Fruit fly (Drosophila melanogaster) whole organism, wandering third instar larva: ENCODE data around the gene CG8924.

Experiments
- Abd-B ChIP-seq: fragments of >200 bp; optimal IDR thresholded peaks from 2 replicates; lab custom pipeline; 2017; ENCODE audit warnings: missing biosample characterization, missing genetic modification characterization
- CG32264 ChIP-seq: fragments of 200-800 bp; sonication (Bioruptor generic); optimal IDR thresholded peaks from 2 replicates; lab custom pipeline; 2016; ENCODE audit warnings: missing biosample characterization, missing genetic modification characterization
- CrebA ChIP-seq: fragments of 200-800 bp; sonication (Bioruptor generic); optimal IDR thresholded peaks from 2 replicates; lab custom pipeline; 2016; ENCODE audit warnings: missing biosample characterization, mild to moderate bottlenecking, missing genetic modification characterization, borderline replicate concordance
- Dfd ChIP-seq: fragments of >200 bp; optimal IDR thresholded peaks from 2 replicates; lab custom pipeline; 2017; ENCODE audit warnings: missing biosample characterization, missing genetic modification characterization
- Hnf4 ChIP-seq: fragments of 200-800 bp; sonication (Bioruptor generic); optimal IDR thresholded peaks from 2 replicates; lab custom pipeline; 2016; ENCODE audit warnings: missing biosample characterization, mild to moderate bottlenecking, missing genetic modification characterization
- Hr78 ChIP-seq: fragments of >200 bp; optimal IDR thresholded peaks from 2 replicates; lab custom pipeline; 2017; ENCODE audit warnings: missing biosample characterization, missing genetic modification characterization
- Mio ChIP-seq: sonication (Bioruptor generic); optimal IDR thresholded peaks from 2 replicates; lab custom pipeline; 2016; ENCODE audit warnings: missing biosample characterization, missing genetic modification characterization
- N ChIP-seq: fragments of >200 bp; optimal IDR thresholded peaks from 2 replicates; lab custom pipeline; 2018; ENCODE audit warnings: missing biosample characterization, missing external identifiers, missing genetic modification characterization
- OdsH ChIP-seq: fragments of 200-800 bp; sonication (Bioruptor generic); optimal IDR thresholded peaks from 2 replicates; lab custom pipeline; 2016; ENCODE audit warnings: missing biosample characterization, mild to moderate bottlenecking, missing genetic modification characterization
- Rel ChIP-seq, 2 experiments: fragments of 200-800 bp; sonication (Bioruptor generic) in 1 of 2; optimal IDR thresholded peaks; 2 replicates in 1 of 2; 3 replicates in 1 of 2; lab custom pipeline; 2016 to 2019; ENCODE audit warnings: mild to moderate bottlenecking in 2 of 2, missing biosample characterization in 2 of 2, missing genetic modification characterization in 2 of 2, moderate library complexity in 1 of 2
- Sp1 ChIP-seq: fragments of 200-800 bp; sonication (Bioruptor generic); optimal IDR thresholded peaks from 3 replicates; lab custom pipeline; 2019; ENCODE audit warnings: missing biosample characterization, mild to moderate bottlenecking, missing genetic modification characterization, moderate library complexity
- Vsx2 ChIP-seq: fragments of 200-300, 225-300 bp; sonication (Bioruptor generic); optimal IDR thresholded peaks from 2 replicates; lab custom pipeline; 2018; ENCODE audit warnings: missing biosample characterization, missing genetic modification characterization; ENCODE audit not compliant: partially characterized antibody
- br ChIP-seq: fragments of 200-800 bp; sonication (Bioruptor generic); optimal IDR thresholded peaks from 2 replicates; lab custom pipeline; 2016; ENCODE audit warnings: missing biosample characterization, missing genetic modification characterization
- brk ChIP-seq: fragments of 200-800 bp; sonication (Bioruptor generic); optimal IDR thresholded peaks from 2 replicates; lab custom pipeline; 2016; ENCODE audit warnings: missing biosample characterization, mild to moderate bottlenecking, missing genetic modification characterization
- dl ChIP-seq, 2 experiments: fragments of 175-275, 200-275 bp in 1 of 2; fragments of 200-275 bp in 1 of 2; sonication (Bioruptor generic); optimal IDR thresholded peaks; lab custom pipeline; 2018; ENCODE audit warnings: mild to moderate bottlenecking in 2 of 2, missing biosample characterization in 2 of 2, missing genetic modification characterization in 2 of 2, moderate library complexity in 2 of 2; ENCODE audit not compliant: partially characterized antibody in 2 of 2, insufficient read depth in 1 of 2
- dmrt93B ChIP-seq: fragments of 200-800 bp; sonication (Bioruptor generic); optimal IDR thresholded peaks from 2 replicates; lab custom pipeline; 2018; ENCODE audit warnings: missing biosample characterization, mild to moderate bottlenecking, missing genetic modification characterization
- dsf ChIP-seq: sonication (Bioruptor generic); optimal IDR thresholded peaks from 2 replicates; lab custom pipeline; 2016; ENCODE audit warnings: missing biosample characterization, missing genetic modification characterization, borderline replicate concordance
- ey ChIP-seq: fragments of 200-800 bp; sonication (Bioruptor generic); optimal IDR thresholded peaks from 2 replicates; lab custom pipeline; 2016; ENCODE audit warnings: missing biosample characterization, missing genetic modification characterization
- foxo ChIP-seq, 2 experiments: fragments of 200-800 bp; sonication (Bioruptor generic); optimal IDR thresholded peaks; 2 replicates in 1 of 2; 3 replicates in 1 of 2; lab custom pipeline; 2016 to 2017; ENCODE audit warnings: missing biosample characterization in 2 of 2, missing genetic modification characterization in 2 of 2
- fru ChIP-seq: fragments of 200-800 bp; sonication (Bioruptor generic); optimal IDR thresholded peaks from 3 replicates; lab custom pipeline; 2016; ENCODE audit warnings: missing biosample characterization, mild to moderate bottlenecking, missing genetic modification characterization
- h ChIP-seq: fragments of 200-800 bp; sonication (Bioruptor generic); optimal IDR thresholded peaks from 3 replicates; lab custom pipeline; 2016; ENCODE audit warnings: missing biosample characterization, mild to moderate bottlenecking, missing genetic modification characterization
- jim ChIP-seq: fragments of 175-275, 200-325 bp; sonication (Bioruptor generic); optimal IDR thresholded peaks from 2 replicates; lab custom pipeline; 2016; ENCODE audit warnings: missing biosample characterization, mild to moderate bottlenecking, missing genetic modification characterization
- pan ChIP-seq: fragments of >200 bp; optimal IDR thresholded peaks from 2 replicates; lab custom pipeline; 2017
- rgr ChIP-seq: fragments of 200-800 bp; sonication (Bioruptor generic); optimal IDR thresholded peaks from 3 replicates; lab custom pipeline; 2016; ENCODE audit warnings: missing biosample characterization, mild to moderate bottlenecking, missing genetic modification characterization
- sage ChIP-seq: fragments of 200-800 bp; sonication (Bioruptor generic); optimal IDR thresholded peaks from 2 replicates; lab custom pipeline; 2016; ENCODE audit warnings: missing biosample characterization, mild to moderate bottlenecking, missing genetic modification characterization
- usp ChIP-seq: fragments of >200 bp; optimal IDR thresholded peaks from 2 replicates; lab custom pipeline; 2017; ENCODE audit warnings: missing biosample characterization, missing genetic modification characterization
- woc ChIP-seq: sonication (Bioruptor generic); optimal IDR thresholded peaks from 2 replicates; lab custom pipeline; 2016; ENCODE audit warnings: missing biosample characterization, mild to moderate bottlenecking, missing genetic modification characterization

The CG8924 gene

DNA sequence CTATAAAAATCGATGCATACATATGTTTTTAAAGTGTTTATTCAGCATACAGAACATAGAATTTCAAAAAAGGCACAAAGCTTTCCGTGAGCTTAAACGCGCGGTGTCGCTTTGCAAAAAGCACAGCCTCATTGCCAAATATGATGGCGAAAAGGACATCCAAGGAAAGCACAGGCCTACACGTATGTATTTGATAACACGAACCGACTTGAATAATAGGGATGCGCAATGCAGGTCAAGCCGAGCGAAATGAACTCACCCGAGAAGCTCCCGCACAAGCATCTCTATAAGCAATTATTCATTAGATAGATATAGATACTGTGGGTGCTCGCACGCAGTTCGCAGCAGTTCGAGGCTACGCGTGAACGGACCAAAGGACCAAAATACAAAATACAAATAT lies 16.1 kb upstream of the CG8924 start, which contains the start of gene Lcch3:
TSS of gene Lcch3 (plus strand) at position 301 of the 400 bp plus-strand sequence.
- TF ChIP-seq Hr78 (GFP tag; lab: Kevin White, UChicago): no peak
- no peak for TF ChIP-seq ey
- TF ChIP-seq foxo (GFP tag; optimal IDR thresholded peaks at IDR 0.05; lab: Kevin White, UChicago): no peak
- no peak for TF ChIP-seq brk (GFP tag; lab: Kevin White, UChicago)
- no peak for TF ChIP-seq Abd-B (GFP tag; lab: Kevin White, UChicago)
- no peak for TF ChIP-seq dmrt93B (GFP tag; lab: Kevin White, UChicago)
- no peak for TF ChIP-seq Dfd (GFP tag; lab: Kevin White, UChicago)
- no peak for TF ChIP-seq h (GFP tag; lab: Kevin White, UChicago)
- TF ChIP-seq dsf (GFP tag; lab: Kevin White, UChicago): no peak
- TF ChIP-seq Hnf4 (GFP tag; lab: Kevin White, UChicago): no peak
- TF ChIP-seq N (GFP tag; lab: Kevin White, UChicago): no peak
- TF ChIP-seq Sp1 (GFP tag; lab: Kevin White, UChicago): no peak
- TF ChIP-seq, all 38 proteins: peak for 0

DNA sequence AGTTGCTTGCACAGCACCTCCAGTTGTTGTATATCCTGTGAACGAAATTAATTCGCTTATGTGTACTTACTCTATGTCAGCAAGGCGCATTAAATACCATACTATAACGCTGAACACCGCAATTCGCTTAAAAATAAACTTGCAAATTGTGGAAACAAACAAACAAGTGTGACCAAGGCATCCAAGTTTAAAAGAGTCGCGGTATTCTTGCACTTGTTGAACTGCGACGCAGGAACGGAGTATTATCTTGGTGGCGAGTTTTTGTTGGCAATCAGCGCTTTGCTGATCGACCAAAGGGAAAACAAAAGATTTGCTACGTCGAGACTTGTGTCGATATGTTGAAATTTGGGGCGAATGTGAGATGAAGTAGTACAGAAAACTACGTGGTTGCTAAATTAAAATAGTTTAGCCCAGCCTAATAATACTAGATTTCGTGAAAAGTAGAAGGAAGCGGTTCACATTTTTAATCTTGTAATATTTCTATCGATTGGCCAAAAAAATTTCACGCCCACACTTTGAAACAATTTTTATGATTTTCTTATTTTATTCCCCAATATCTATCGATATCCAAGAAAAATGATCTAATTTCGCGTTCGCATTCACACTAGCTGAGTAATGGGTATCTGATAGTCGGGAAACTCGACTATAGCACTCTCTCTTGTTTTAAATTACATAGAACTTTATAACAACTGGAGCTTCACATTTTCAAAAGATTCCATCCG lies 7.2 kb upstream of the CG8924 start, which contains the start of gene Ranbp16:
TSS of gene Ranbp16 (minus strand) at position 364 of the 722 bp plus-strand sequence.
- TF ChIP-seq OdsH (GFP tag; lab: Kevin White, UChicago) (no peak), h (GFP tag; lab: Kevin White, UChicago) (no peak), CrebA (no peak), sage (GFP tag; lab: Kevin White, UChicago) (no peak), Hr78 (GFP tag; lab: Kevin White, UChicago) (peak; percentile 79), Dfd (GFP tag; lab: Kevin White, UChicago) (no peak), woc (GFP tag; lab: Kevin White, UChicago) (peak; percentile 36), N (GFP tag; lab: Kevin White, UChicago) (peak; percentile 90)

DNA sequence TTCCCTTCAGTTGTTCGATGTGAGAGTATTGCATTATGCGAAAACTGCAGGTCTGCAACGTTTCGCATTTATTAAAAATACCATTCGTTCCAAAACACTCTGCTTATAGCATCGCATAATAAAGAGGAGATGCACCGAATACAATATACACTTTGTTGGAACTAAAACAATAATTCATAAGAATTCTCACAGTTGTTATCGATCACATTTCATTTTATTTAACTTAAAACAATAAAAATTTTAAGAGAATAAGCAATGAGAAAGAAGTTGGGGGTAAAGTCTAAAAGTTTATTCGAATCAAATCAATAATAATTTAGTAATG lies 6.7 kb upstream of the CG8924 start:
- TF ChIP-seq dmrt93B (GFP tag; lab: Kevin White, UChicago) (no peak), fru (GFP tag; lab: Kevin White, UChicago) (no peak), woc (GFP tag; lab: Kevin White, UChicago) (peak; percentile 6)

DNA sequence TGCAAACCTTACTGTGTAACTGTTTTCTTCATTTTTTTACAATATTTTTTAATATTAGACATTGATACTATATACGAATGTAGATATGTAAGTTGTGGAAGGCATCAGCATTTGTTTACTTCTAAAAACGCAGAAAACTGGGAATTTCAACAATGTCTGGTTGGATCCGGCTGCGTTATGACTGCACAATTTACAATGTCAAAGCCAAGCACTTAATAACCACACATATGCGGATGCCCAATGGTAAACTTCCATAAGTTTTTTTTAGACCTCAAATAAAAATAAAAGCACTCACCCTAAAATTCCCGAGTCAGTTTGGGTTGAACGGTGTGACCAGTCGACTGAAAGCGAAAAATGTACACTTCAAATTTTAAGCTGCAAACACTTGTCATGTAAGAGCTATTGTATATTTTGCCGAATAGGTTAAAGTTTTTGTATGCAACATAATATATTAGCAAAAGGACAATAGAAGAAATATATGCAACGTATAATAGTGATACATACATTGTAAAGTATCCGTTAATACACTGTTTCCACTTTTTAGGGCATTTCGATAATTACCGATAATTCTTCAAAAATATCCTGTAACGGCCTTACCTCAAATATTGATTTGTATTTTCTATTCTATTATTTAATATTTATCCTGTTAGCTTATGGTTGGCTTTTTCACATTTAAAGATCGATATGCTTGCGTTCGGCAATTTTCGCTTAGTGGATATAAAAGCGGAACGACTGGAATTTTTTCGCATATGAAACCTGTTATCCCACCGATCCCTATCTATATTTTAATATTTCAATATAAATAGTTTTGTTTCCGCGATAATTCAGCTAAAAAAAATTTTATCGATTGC lies 547 bp upstream of the CG8924 start, which contains the start of gene Stim:
TSS of gene Stim (minus strand) at position 347 of the 851 bp plus-strand sequence.
- TF ChIP-seq CG32264 (GFP tag; lab: Kevin White, UChicago): no peak
- TF ChIP-seq Vsx2 (GFP tag; lab: Kevin White, UChicago): no peak
- TF ChIP-seq ey: no peak
- peak; percentile 67 for TF ChIP-seq N (GFP tag; lab: Kevin White, UChicago)
- no peak for TF ChIP-seq sage (GFP tag; lab: Kevin White, UChicago)
- no peak for TF ChIP-seq Rel (GFP tag; optimal IDR thresholded peaks at IDR 0.05; lab: Kevin White, UChicago)
- peak; percentile 86 for TF ChIP-seq Rel (tag; optimal IDR thresholded peaks at IDR 0.05; lab: Kevin White, UChicago)
- no peak for TF ChIP-seq Mio (GFP tag; lab: Kevin White, UChicago)
- no peak for TF ChIP-seq dmrt93B (GFP tag; lab: Kevin White, UChicago)
- TF ChIP-seq usp (GFP tag; lab: Kevin White, UChicago): no peak
- TF ChIP-seq CrebA: no peak
- no peak for TF ChIP-seq pan (lab: Kevin White, UChicago)
- no peak for TF ChIP-seq jim (GFP tag; lab: Kevin White, UChicago)
- no peak for TF ChIP-seq br (GFP tag; lab: Kevin White, UChicago)
- TF ChIP-seq rgr (GFP tag; lab: Kevin White, UChicago): no peak

DNA sequence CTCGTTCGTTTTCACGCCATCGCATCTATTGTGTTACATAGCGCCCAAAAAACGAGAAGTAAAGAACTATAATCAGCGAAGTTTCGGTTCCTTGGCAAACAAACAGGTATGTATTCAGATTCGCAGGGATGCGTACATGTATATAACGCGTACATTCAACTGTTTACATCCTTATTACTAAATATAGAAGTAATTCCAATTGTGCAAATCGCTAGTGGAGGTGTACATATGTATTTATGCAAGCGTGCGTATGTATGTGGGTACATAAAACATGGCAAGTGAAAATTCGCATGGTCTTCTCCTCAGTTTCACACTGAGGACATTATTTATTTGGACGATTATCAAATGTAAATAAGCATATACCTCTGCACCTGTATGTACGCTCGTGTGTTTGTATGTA lies 650 bp downstream of the CG8924 start:
- TF ChIP-seq dl (GFP tag; optimal IDR thresholded peaks at IDR 0.05; lab: Kevin White, UChicago; ENCODE audit: insufficient read depth in 1 of 2, partially characterized antibody in 2 of 2): no peak
- no peak for TF ChIP-seq sage (GFP tag; lab: Kevin White, UChicago)
- TF ChIP-seq, all 38 proteins: peak for 0
